Fruit fly (Drosophila melanogaster) whole organism, pupa: ENCODE results near the gene CG11977.
A peak's percentile ranks its signal among the peaks of the same experiment; 100 is the strongest.

Experiments
- CG10348 ChIP-seq: fragments of 200-800 bp; sonication (Bioruptor generic); IDR thresholded peaks from 2 replicates; pipeline ENCODE4 v1.3.6; 2022; ENCODE audit warnings: missing biosample characterization, missing genetic modification characterization
- CG12605 ChIP-seq: fragments of 200-800 bp; sonication (Bioruptor generic); IDR thresholded peaks from 2 replicates; pipeline ENCODE4 v1.3.6; 2022; ENCODE audit warnings: missing biosample characterization, missing genetic modification characterization
- CG13204 ChIP-seq: fragments of 200-800 bp; sonication (Bioruptor generic); optimal IDR thresholded peaks from 2 replicates; lab custom pipeline; 2018; ENCODE audit warnings: missing biosample characterization, mild to moderate bottlenecking, missing genetic modification characterization, moderate library complexity
- CG14655 ChIP-seq: fragments of 200-800 bp; sonication (Bioruptor generic); optimal IDR thresholded peaks from 3 replicates; lab custom pipeline; 2017; ENCODE audit warnings: mild to moderate bottlenecking, missing biosample characterization, missing genetic modification reagents, missing genetic modification characterization
- CG15710 ChIP-seq: fragments of 200-800 bp; sonication (Bioruptor generic); optimal IDR thresholded peaks from 2 replicates; lab custom pipeline; 2018; ENCODE audit warnings: missing biosample characterization, mild to moderate bottlenecking, missing genetic modification characterization, moderate library complexity
- CG17806 ChIP-seq: fragments of 200-800 bp; sonication (Bioruptor generic); optimal IDR thresholded peaks from 2 replicates; lab custom pipeline; 2018; ENCODE audit warnings: missing biosample characterization, mild to moderate bottlenecking, missing genetic modification characterization, moderate library complexity
- CG32121 ChIP-seq: fragments of 200-800 bp; sonication (Bioruptor generic); IDR thresholded peaks from 2 replicates; pipeline ENCODE4 v1.3.6; 2022; ENCODE audit warnings: missing biosample characterization, missing genetic modification characterization
- CG34367 ChIP-seq: fragments of 200-800 bp; sonication (Bioruptor generic); optimal IDR thresholded peaks from 2 replicates; lab custom pipeline; 2018; ENCODE audit warnings: missing biosample characterization, mild to moderate bottlenecking, missing genetic modification characterization
- CG4496 ChIP-seq: fragments of 200-800 bp; sonication (Bioruptor generic); IDR thresholded peaks from 3 replicates; pipeline ENCODE4 v1.3.6; 2022; ENCODE audit warnings: missing biosample characterization, missing genetic modification characterization
- CG8159 ChIP-seq: fragments of 200-800 bp; sonication (Bioruptor generic); optimal IDR thresholded peaks from 3 replicates; lab custom pipeline; 2018; ENCODE audit warnings: missing biosample characterization, mild to moderate bottlenecking, missing genetic modification characterization, moderate library complexity
- CG8301 ChIP-seq: fragments of 200-800 bp; sonication (Bioruptor generic); optimal IDR thresholded peaks from 2 replicates; lab custom pipeline; 2018; ENCODE audit warnings: missing biosample characterization, mild to moderate bottlenecking, missing genetic modification characterization
- CG9948 ChIP-seq: fragments of 200-800 bp; sonication (Bioruptor generic); optimal IDR thresholded peaks from 2 replicates; lab custom pipeline; 2018; ENCODE audit warnings: missing biosample characterization, mild to moderate bottlenecking, missing genetic modification characterization, moderate library complexity
- D1 ChIP-seq: fragments of 200-800 bp; sonication (Bioruptor generic); optimal IDR thresholded peaks from 2 replicates; lab custom pipeline; 2018; ENCODE audit warnings: missing biosample characterization, mild to moderate bottlenecking, missing genetic modification characterization, moderate library complexity
- EcR ChIP-seq: fragments of 200-800 bp; sonication (Bioruptor generic); optimal IDR thresholded peaks from 3 replicates; lab custom pipeline; 2019; ENCODE audit warnings: missing biosample characterization, missing genetic modification characterization, mild to moderate bottlenecking, moderate library complexity, missing genetic modification reagents
- Ets98B ChIP-seq: fragments of 200-800 bp; sonication (Bioruptor generic); IDR thresholded peaks from 2 replicates; pipeline ENCODE4 v1.3.6; 2022; ENCODE audit warnings: missing biosample characterization, missing genetic modification characterization
- Pif1A ChIP-seq: fragments of 200-800 bp; sonication (Bioruptor generic); optimal IDR thresholded peaks from 3 replicates; lab custom pipeline; 2016; ENCODE audit warnings: missing biosample characterization, missing genetic modification characterization
- Pif1B ChIP-seq: fragments of 200-800 bp; sonication (Bioruptor generic); optimal IDR thresholded peaks from 3 replicates; lab custom pipeline; 2016; ENCODE audit warnings: missing biosample characterization, missing genetic modification characterization
- Snoo ChIP-seq: fragments of 200-800 bp; sonication (Bioruptor generic); optimal IDR thresholded peaks from 3 replicates; lab custom pipeline; 2017; ENCODE audit warnings: missing biosample characterization, mild to moderate bottlenecking, missing genetic modification characterization, inconsistent platforms
- fd96Ca ChIP-seq: fragments of 200-800 bp; sonication (Bioruptor generic); IDR thresholded peaks from 3 replicates; pipeline ENCODE4 v1.3.6; 2022; ENCODE audit warnings: missing biosample characterization, missing genetic modification characterization
- gl ChIP-seq: fragments of 200-800 bp; sonication (Bioruptor generic); optimal IDR thresholded peaks from 2 replicates; lab custom pipeline; 2018; ENCODE audit warnings: missing biosample characterization, mild to moderate bottlenecking, missing genetic modification characterization
- rn ChIP-seq: fragments of 200-800 bp; sonication (Bioruptor generic); IDR thresholded peaks from 2 replicates; pipeline ENCODE4 v1.3.6; 2022; ENCODE audit warnings: missing biosample characterization, missing genetic modification characterization

CG11977 gene

DNA sequence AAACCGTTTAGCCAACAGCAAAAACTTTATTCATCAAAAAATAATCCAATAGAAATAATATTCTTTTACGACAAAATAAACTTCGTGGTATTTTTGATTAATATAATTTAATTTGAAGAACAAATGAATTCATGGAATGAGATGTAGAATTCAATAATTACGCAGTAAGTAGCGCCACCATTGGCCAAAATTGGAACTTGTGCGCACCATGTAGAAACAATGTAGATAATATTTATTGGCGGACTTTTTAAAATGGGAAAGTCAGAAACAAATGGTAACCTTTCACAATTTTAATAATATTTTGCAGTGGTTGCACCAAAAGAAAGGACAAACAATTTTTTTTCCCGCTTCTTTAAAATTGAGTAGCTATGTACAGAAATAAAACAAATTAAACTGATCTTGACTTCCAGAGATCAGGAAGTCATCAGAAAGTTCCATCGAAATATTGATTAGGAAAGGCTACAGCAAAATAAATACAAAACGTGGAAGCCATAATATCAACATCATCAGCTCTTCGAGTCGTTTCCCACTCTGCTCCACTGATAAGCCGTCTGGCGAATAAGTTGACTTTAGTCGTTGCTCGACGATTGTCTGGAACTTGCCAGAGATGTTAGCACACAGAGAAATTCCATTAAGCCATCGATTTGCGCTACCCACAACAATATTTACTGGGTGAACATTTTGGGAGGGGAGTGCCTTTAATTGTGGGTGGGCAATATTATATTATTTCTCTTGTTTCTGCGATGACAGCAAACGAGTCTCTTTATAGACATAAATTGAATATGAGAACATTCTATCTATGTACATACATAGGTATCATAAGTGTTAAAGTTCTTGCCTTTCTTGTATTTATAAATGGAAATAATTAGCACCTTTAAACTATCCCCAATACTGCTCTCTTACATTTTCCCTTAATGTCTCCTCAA lies 17.4 kb upstream of the CG11977 start:
- TF ChIP-seq EcR (GFP tag; lab: Kevin White, UChicago) (no peak), Snoo (peak; percentile 18), CG8301 (peak; percentile 19), gl (peak; percentile 9), CG34367 (tag; lab: Kevin White, UChicago) (no peak), CG8159 (tag; lab: Kevin White, UChicago) (peak; percentile 17), CG32121 (GFP tag; lab: Robert Waterston, UW) (no peak), CG12605 (peak; percentile 15; the same call in 1 of the 2 replicates), Ets98B (GFP tag; lab: Robert Waterston, UW) (no peak), CG10348 (GFP tag; lab: Robert Waterston, UW) (no peak), CG14655 (GFP tag; lab: Kevin White, UChicago) (no peak), CG13204 (no peak), rn (GFP tag; lab: Robert Waterston, UW) (no peak), Pif1A (GFP tag; lab: Kevin White, UChicago) (no peak), D1 (peak; percentile 63), CG15710 (tag; lab: Kevin White, UChicago) (no peak), Pif1B (GFP tag; lab: Kevin White, UChicago) (no peak), CG9948 (tag; lab: Kevin White, UChicago) (no peak), CG17806 (no peak), fd96Ca (GFP tag; lab: Robert Waterston, UW) (peak; percentile 24; the same call in 1 of the 3 replicates), CG4496 (GFP tag; lab: Robert Waterston, UW) (no peak)

DNA sequence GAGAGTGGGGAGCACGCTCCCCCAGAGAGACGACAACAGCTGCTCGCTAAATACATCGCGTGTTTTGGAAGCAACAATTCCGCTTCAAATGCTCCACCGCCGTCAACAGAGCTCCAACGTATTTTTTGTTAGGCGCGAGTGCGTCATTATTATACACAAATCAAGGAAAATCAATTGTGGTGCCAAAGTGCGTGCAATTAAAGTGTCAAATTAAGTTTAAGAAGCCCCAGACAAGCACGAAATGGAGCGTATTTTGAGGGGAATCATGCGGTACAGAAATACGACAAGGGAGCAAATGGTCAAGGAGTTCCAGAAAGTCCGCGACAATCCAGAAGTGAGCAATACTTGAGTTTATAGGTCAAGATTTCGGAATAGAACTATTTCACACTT lies 16.7 kb upstream of the CG11977 start, which contains the start of gene CAHbeta:
CAHbeta (plus strand) TSS at position 85 of the 390 bp plus-strand sequence.
- no peak for TF ChIP-seq CG4496 (GFP tag; lab: Robert Waterston, UW)
- no peak for TF ChIP-seq CG9948 (tag; lab: Kevin White, UChicago)
- peak; percentile 42; the same call in 1 of the 2 replicates for TF ChIP-seq Ets98B (GFP tag; lab: Robert Waterston, UW)
- TF ChIP-seq Snoo: no peak
- TF ChIP-seq D1: no peak
- peak; percentile 58 for TF ChIP-seq CG12605
- TF ChIP-seq fd96Ca (GFP tag; lab: Robert Waterston, UW): no peak

DNA sequence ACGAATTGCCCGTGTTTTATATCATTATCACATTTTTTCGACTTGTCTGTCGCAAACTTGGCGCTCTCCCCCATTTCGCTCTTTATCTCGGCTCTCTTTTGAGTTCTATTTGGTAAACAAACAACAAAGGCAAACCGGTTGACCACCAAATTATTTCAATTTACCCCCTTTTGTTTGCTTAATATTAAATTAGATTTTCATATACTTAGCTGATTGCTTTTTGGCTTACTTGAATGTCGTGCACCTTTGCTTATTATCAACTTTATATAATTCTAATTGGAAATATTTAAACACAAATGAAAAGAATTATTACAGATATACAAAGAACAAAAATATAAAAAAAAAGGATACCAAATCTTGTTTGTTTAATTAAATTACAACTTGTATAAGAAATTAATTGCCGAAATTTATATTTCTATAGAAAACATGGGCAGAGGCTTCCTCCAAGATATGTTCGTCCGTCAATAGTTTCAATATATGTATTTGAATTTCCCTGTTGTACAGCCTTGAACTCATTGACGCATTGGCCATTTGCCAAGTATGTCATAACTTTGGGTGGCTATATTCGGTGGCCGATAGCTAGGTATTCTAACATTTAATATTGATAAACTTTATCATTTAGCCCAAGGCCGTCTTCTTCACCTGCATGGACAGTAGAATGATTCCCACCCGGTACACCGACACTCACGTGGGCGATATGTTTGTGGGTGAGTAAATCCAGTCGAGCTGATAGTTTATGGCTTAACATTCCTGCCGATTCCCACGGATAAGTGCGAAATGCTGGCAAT lies 16.1 kb upstream of the CG11977 start:
- TF ChIP-seq CG9948 (tag; lab: Kevin White, UChicago): no peak
- no peak for TF ChIP-seq Ets98B (GFP tag; lab: Robert Waterston, UW)
- no peak for TF ChIP-seq Pif1A (GFP tag; lab: Kevin White, UChicago)
- no peak for TF ChIP-seq CG14655 (GFP tag; lab: Kevin White, UChicago)
- no peak for TF ChIP-seq D1
- TF ChIP-seq CG17806: no peak
- TF ChIP-seq CG15710 (tag; lab: Kevin White, UChicago): no peak
- no peak for TF ChIP-seq CG13204
- TF ChIP-seq EcR (GFP tag; lab: Kevin White, UChicago): no peak
- no peak for TF ChIP-seq rn (GFP tag; lab: Robert Waterston, UW)
- no peak for TF ChIP-seq CG32121 (GFP tag; lab: Robert Waterston, UW)
- no peak for TF ChIP-seq Snoo
- no peak for TF ChIP-seq CG10348 (GFP tag; lab: Robert Waterston, UW)
- no peak for TF ChIP-seq CG4496 (GFP tag; lab: Robert Waterston, UW)
- TF ChIP-seq CG34367 (tag; lab: Kevin White, UChicago): no peak
- TF ChIP-seq gl: no peak
- TF ChIP-seq CG12605: no peak
- TF ChIP-seq, all 21 proteins: peak for 0

DNA sequence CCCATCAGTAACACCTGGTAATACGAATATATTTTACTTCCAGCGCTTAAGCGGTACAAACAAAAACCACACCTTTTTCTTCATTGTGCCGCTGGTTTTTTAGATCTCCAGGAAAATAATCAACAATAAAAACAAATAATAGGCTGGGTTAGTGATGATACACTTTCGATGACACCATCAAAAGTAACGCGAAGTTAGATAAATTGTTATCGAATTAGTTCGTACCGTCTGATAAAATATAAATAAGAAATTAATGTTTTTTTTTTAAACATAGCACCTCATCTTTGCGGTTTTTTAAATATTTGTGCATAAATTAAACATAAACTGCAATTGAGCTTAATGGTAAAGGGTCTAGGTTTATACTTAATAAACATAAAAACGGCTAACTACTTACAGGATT lies 13.4 kb upstream of the CG11977 start, which contains the start of gene RagA-B:
RagA-B (minus strand) TSS at position 175 of the 400 bp plus-strand sequence.
- TF ChIP-seq CG13204: no peak
- no peak for TF ChIP-seq CG15710 (tag; lab: Kevin White, UChicago)
- TF ChIP-seq rn (GFP tag; lab: Robert Waterston, UW): no peak
- TF ChIP-seq CG34367 (tag; lab: Kevin White, UChicago): no peak
- no peak for TF ChIP-seq gl
- TF ChIP-seq Pif1B (GFP tag; lab: Kevin White, UChicago): no peak
- TF ChIP-seq CG9948 (tag; lab: Kevin White, UChicago): no peak
- no peak for TF ChIP-seq CG32121 (GFP tag; lab: Robert Waterston, UW)
- TF ChIP-seq CG8301: no peak
- TF ChIP-seq CG14655 (GFP tag; lab: Kevin White, UChicago): no peak
- no peak for TF ChIP-seq CG4496 (GFP tag; lab: Robert Waterston, UW)
- TF ChIP-seq CG12605: no peak
- no peak for TF ChIP-seq CG17806
- TF ChIP-seq CG10348 (GFP tag; lab: Robert Waterston, UW): no peak
- TF ChIP-seq Ets98B (GFP tag; lab: Robert Waterston, UW): no peak
- no peak for TF ChIP-seq Pif1A (GFP tag; lab: Kevin White, UChicago)
- TF ChIP-seq Snoo: no peak
- no peak for TF ChIP-seq D1

DNA sequence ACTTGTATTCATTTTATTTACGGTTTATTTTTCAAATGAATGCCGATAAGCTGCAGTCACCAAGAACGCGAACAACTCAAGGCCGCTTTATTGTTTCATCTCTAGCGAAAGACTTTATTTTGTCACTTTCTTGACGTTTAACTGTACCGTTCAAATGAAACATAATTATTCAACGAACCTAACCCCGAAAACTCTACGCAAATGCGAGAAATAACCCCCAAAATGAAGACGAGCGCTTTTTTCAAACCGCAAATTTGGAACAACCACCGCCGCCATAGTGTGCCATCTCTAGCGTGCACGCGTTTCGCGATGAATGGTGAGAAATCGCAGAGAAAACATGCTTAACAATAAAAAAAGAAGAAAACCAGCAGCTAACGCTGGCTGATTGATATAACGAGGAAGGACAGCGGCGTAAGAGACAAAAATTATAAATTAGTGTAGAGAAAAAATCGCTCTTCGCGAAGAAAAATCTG lies 12.9 kb upstream of the CG11977 start, which contains the start of gene CG11970:
CG11970 (plus strand) TSS at position 117 of the 473 bp plus-strand sequence.
- TF ChIP-seq CG34367 (tag; lab: Kevin White, UChicago) (no peak), Ets98B (GFP tag; lab: Robert Waterston, UW) (no peak), CG10348 (GFP tag; lab: Robert Waterston, UW) (no peak), CG15710 (tag; lab: Kevin White, UChicago) (no peak), CG17806 (no peak), CG14655 (GFP tag; lab: Kevin White, UChicago) (no peak), CG8159 (tag; lab: Kevin White, UChicago) (no peak), D1 (no peak), Pif1A (GFP tag; lab: Kevin White, UChicago) (no peak)
